Worm (Caenorhabditis elegans): Measurements from ENCODE around the gene srw-12.

DNA sequence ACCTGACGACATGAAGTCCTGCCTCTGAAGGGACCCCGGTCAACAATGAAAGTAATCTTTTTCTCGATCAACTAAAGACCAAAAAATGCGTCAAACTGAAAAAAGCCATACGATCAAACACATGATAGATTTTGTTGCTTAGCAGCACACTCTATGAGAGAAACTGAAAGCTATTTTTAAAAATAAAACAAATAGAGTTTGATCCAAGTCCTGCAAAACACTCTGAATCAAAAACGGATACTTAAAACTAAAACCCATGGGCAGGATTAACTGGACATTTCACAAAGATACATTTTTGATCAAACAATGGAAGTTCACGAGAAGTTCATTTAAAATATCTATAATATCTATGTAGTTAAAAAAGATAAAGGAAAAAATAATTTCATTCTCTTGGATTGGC, 29.0 kb upstream of the srw-12 start, which contains the start of gene T10H4.13:
- TF ChIP-seq W03F9.2 (tag; optimal IDR thresholded peaks at IDR 0.05) (no peak), dao-5 (tag; optimal IDR thresholded peaks at IDR 0.05) (no peak), him-1 (tag; optimal IDR thresholded peaks at IDR 0.05) (no peak)

All from whole organism, L4/young adult.